Fruit fly (Drosophila melanogaster) whole organism, embryonic: ENCODE data around the gene Ciz1.

Source experiments
- Adf1 ChIP-seq: fragments of 200-800 bp; sonication (Bioruptor generic); IDR thresholded peaks from 2 replicates; pipeline ENCODE4 v1.3.6; 2022; ENCODE audit warnings: missing biosample characterization, missing genetic modification characterization
- Atf3 ChIP-seq: fragments of 200-800 bp; sonication (Bioruptor generic); optimal IDR thresholded peaks from 3 replicates; lab custom pipeline; 2016; ENCODE audit warnings: missing biosample characterization, missing genetic modification characterization
- CG10209 ChIP-seq: fragments of 200-800 bp; sonication (Bioruptor generic); optimal IDR thresholded peaks from 3 replicates; lab custom pipeline; 2017; ENCODE audit warnings: missing biosample characterization, mild to moderate bottlenecking, missing genetic modification characterization, missing genetic modification reagents
- CG11560 ChIP-seq: fragments of 200-800 bp; sonication (Bioruptor generic); IDR thresholded peaks from 3 replicates; pipeline ENCODE4 v1.3.6; 2022; ENCODE audit warnings: missing biosample characterization, missing genetic modification characterization
- CG11695 ChIP-seq: fragments of 200-800 bp; sonication (Bioruptor generic); IDR thresholded peaks from 3 replicates; pipeline ENCODE4 v1.3.6; 2022; ENCODE audit warnings: missing biosample characterization, missing genetic modification characterization
- CG12236 ChIP-seq: fragments of 200-800 bp; sonication (Bioruptor generic); optimal IDR thresholded peaks from 2 replicates; lab custom pipeline; 2016; ENCODE audit warnings: missing biosample characterization, missing genetic modification characterization
- CG12744 ChIP-seq: fragments of 200-800 bp; sonication (Bioruptor generic); optimal IDR thresholded peaks from 2 replicates; lab custom pipeline; 2016; ENCODE audit warnings: missing biosample characterization, missing genetic modification characterization
- CG15011 ChIP-seq: fragments of 200-800 bp; sonication (Bioruptor generic); optimal IDR thresholded peaks from 3 replicates; lab custom pipeline; 2018; ENCODE audit warnings: missing biosample characterization, mild to moderate bottlenecking, missing genetic modification characterization
- CG15479 ChIP-seq: fragments of 200-800 bp; sonication (Bioruptor generic); optimal IDR thresholded peaks from 3 replicates; lab custom pipeline; 2019; ENCODE audit warnings: missing biosample characterization, mild to moderate bottlenecking, missing genetic modification characterization, moderate library complexity
- CG17802 ChIP-seq: fragments of 200-800 bp; sonication (Bioruptor generic); optimal IDR thresholded peaks from 2 replicates; lab custom pipeline; 2018; ENCODE audit warnings: missing biosample characterization, mild to moderate bottlenecking, missing genetic modification characterization, moderate library complexity
- CG17829 ChIP-seq: fragments of 200-800 bp; optimal IDR thresholded peaks from 2 replicates; lab custom pipeline; 2019; ENCODE audit warnings: missing biosample characterization, mild to moderate bottlenecking, missing genetic modification characterization, moderate library complexity
- CG18262 ChIP-seq: fragments of 200-800 bp; optimal IDR thresholded peaks from 3 replicates; lab custom pipeline; 2019; ENCODE audit warnings: missing biosample characterization, mild to moderate bottlenecking, missing genetic modification characterization, moderate library complexity
- CG2199 ChIP-seq: fragments of 200-800 bp; sonication (Bioruptor generic); IDR thresholded peaks from 3 replicates; pipeline ENCODE4 v1.3.6; 2022; ENCODE audit warnings: missing biosample characterization, missing genetic modification characterization
- CG30020 ChIP-seq: fragments of 200-800 bp; optimal IDR thresholded peaks from 2 replicates; lab custom pipeline; 2019; ENCODE audit warnings: missing biosample characterization, mild to moderate bottlenecking, missing genetic modification characterization, moderate library complexity
- CG31441 ChIP-seq: fragments of 200-800 bp; sonication (Bioruptor generic); IDR thresholded peaks from 2 replicates; pipeline ENCODE4 v1.3.6; 2022; ENCODE audit warnings: missing biosample characterization, missing genetic modification characterization
- CG32532 ChIP-seq: fragments of 200-800 bp; sonication (Bioruptor generic); IDR thresholded peaks from 2 replicates; pipeline ENCODE4 v1.3.6; 2022; ENCODE audit warnings: missing biosample characterization, missing genetic modification characterization
- CG3726 ChIP-seq: fragments of 200-800 bp; sonication (Bioruptor generic); IDR thresholded peaks from 3 replicates; pipeline ENCODE4, ENCODE4 v1.3.6; 2022; ENCODE audit warnings: missing biosample characterization, missing genetic modification characterization
- CG4328 ChIP-seq: fragments of 200-800 bp; sonication (Bioruptor generic); optimal IDR thresholded peaks from 3 replicates; lab custom pipeline; 2017; ENCODE audit warnings: missing biosample characterization, missing genetic modification reagents, missing genetic modification characterization
- CG4404 ChIP-seq: fragments of 200-800 bp; sonication (Bioruptor generic); IDR thresholded peaks from 2 replicates; pipeline ENCODE4 v1.3.6; 2022; ENCODE audit warnings: missing biosample characterization, missing genetic modification characterization
- CG7963 ChIP-seq: fragments of 200-800 bp; sonication (Bioruptor generic); IDR thresholded peaks from 3 replicates; pipeline ENCODE4 v1.3.6; 2022; ENCODE audit warnings: missing biosample characterization, missing genetic modification characterization; ENCODE audit not compliant: partially characterized antibody
- D ChIP-seq, 2 experiments: fragments of 200-800 bp in 1 of 2; fragments of >200 bp in 1 of 2; sonication (Bioruptor generic) in 1 of 2; optimal IDR thresholded peaks; 2 replicates in 1 of 2; 3 replicates in 1 of 2; lab custom pipeline; 2017; ENCODE audit warnings: mild to moderate bottlenecking in 1 of 2, missing biosample characterization in 1 of 2, missing genetic modification characterization in 1 of 2, missing genetic modification reagents in 1 of 2
- ERR ChIP-seq: fragments of 200-800 bp; sonication (Bioruptor generic); optimal IDR thresholded peaks from 2 replicates; lab custom pipeline; 2016; ENCODE audit warnings: missing biosample characterization, missing genetic modification characterization
- Ets65A ChIP-seq: fragments of 200-800 bp; sonication (Bioruptor generic); peaks from one replicate; lab custom pipeline; 2016; ENCODE audit warnings: missing biosample characterization, missing genetic modification characterization
- Ets97D ChIP-seq: fragments of 200-800 bp; sonication (Bioruptor generic); optimal IDR thresholded peaks from 3 replicates; lab custom pipeline; 2016; ENCODE audit warnings: missing biosample characterization, missing genetic modification characterization
- Fer3 ChIP-seq: fragments of 200-800 bp; sonication (Bioruptor generic); optimal IDR thresholded peaks from 2 replicates; lab custom pipeline; 2018; ENCODE audit warnings: missing biosample characterization, mild to moderate bottlenecking, missing genetic modification characterization, moderate library complexity
- Hand ChIP-seq: fragments of 200-800 bp; sonication (Bioruptor generic); optimal IDR thresholded peaks from 2 replicates; lab custom pipeline; 2017; ENCODE audit warnings: mild to moderate bottlenecking, missing biosample characterization, missing genetic modification reagents, missing genetic modification characterization
- Jarid2 ChIP-seq: fragments of 200-800 bp; sonication (Bioruptor generic); optimal IDR thresholded peaks from 3 replicates; lab custom pipeline; 2017; ENCODE audit warnings: mild to moderate bottlenecking, missing biosample characterization, missing genetic modification reagents, missing genetic modification characterization
- Nf-YB ChIP-seq: fragments of 200-800 bp; sonication (Bioruptor generic); optimal IDR thresholded peaks from 3 replicates; lab custom pipeline; 2019; ENCODE audit warnings: missing biosample characterization, mild to moderate bottlenecking, missing genetic modification characterization, moderate library complexity
- Sry-β ChIP-seq: fragments of 200-800 bp; sonication (Bioruptor generic); optimal IDR thresholded peaks from 2 replicates; lab custom pipeline; 2018; ENCODE audit warnings: missing biosample characterization, mild to moderate bottlenecking, missing genetic modification characterization, moderate library complexity
- YL-1 ChIP-seq: fragments of 200-800 bp; sonication (Bioruptor generic); optimal IDR thresholded peaks from 3 replicates; lab custom pipeline; 2017; ENCODE audit warnings: missing biosample characterization, mild to moderate bottlenecking, missing genetic modification characterization
- ara ChIP-seq: fragments of 200-800 bp; sonication (Bioruptor generic); IDR thresholded peaks from 2 replicates; pipeline ENCODE4 v1.3.6; 2022; ENCODE audit warnings: missing biosample characterization, missing genetic modification characterization
- btn ChIP-seq: fragments of 200-800 bp; sonication (Bioruptor generic); optimal IDR thresholded peaks from 2 replicates; lab custom pipeline; 2016; ENCODE audit warnings: missing biosample characterization, missing genetic modification characterization
- cad ChIP-seq: fragments of >200 bp; optimal IDR thresholded peaks from 2 replicates; lab custom pipeline; 2017; ENCODE audit warnings: missing biosample characterization, missing genetic modification characterization
- cas ChIP-seq: fragments of 200-800 bp; sonication (Bioruptor generic); IDR thresholded peaks from 2 replicates; pipeline ENCODE4 v1.3.6; 2022; ENCODE audit warnings: missing biosample characterization, missing genetic modification characterization
- chn ChIP-seq: fragments of 200-800 bp; sonication (Bioruptor generic); optimal IDR thresholded peaks from 2 replicates; lab custom pipeline; 2016; ENCODE audit warnings: missing biosample characterization, missing genetic modification characterization
- dimm ChIP-seq: fragments of 200-800 bp; sonication (Bioruptor generic); IDR thresholded peaks from 2 replicates; pipeline ENCODE4 v1.3.6; 2022; ENCODE audit warnings: missing biosample characterization, missing genetic modification characterization
- gce ChIP-seq: fragments of 200-800 bp; sonication (Bioruptor generic); IDR thresholded peaks from 3 replicates; pipeline ENCODE4 v1.3.6; 2022; ENCODE audit warnings: missing biosample characterization, missing genetic modification characterization
- jumu ChIP-seq: fragments of 200-800 bp; sonication (Bioruptor generic); optimal IDR thresholded peaks from 3 replicates; lab custom pipeline; 2016; ENCODE audit warnings: missing biosample characterization, missing genetic modification characterization
- mam ChIP-seq: fragments of 200-800 bp; sonication (Bioruptor generic); optimal IDR thresholded peaks from 3 replicates; lab custom pipeline; 2016; ENCODE audit warnings: missing biosample characterization, missing genetic modification characterization
- mld ChIP-seq: fragments of 200-800 bp; sonication (Bioruptor generic); IDR thresholded peaks from 3 replicates; pipeline ENCODE4 v1.3.6; 2022; ENCODE audit warnings: missing biosample characterization, missing genetic modification characterization; ENCODE audit not compliant: partially characterized antibody
- nmo ChIP-seq: fragments of 200-800 bp; sonication (Bioruptor generic); optimal IDR thresholded peaks from 2 replicates; lab custom pipeline; 2018; ENCODE audit warnings: missing biosample characterization, mild to moderate bottlenecking, missing genetic modification characterization, moderate library complexity
- nom ChIP-seq: fragments of 200-800 bp; sonication (Bioruptor generic); optimal IDR thresholded peaks from 2 replicates; lab custom pipeline; 2017; ENCODE audit warnings: missing biosample characterization, missing genetic modification characterization, mild to moderate bottlenecking, moderate library complexity, missing genetic modification reagents
- pum ChIP-seq: fragments of 200-800 bp; sonication (Bioruptor generic); optimal IDR thresholded peaks from 2 replicates; lab custom pipeline; 2016; ENCODE audit warnings: missing biosample characterization, missing genetic modification characterization
- run ChIP-seq: fragments of 200-800 bp; sonication (Bioruptor generic); optimal IDR thresholded peaks from 3 replicates; lab custom pipeline; 2018; ENCODE audit warnings: missing biosample characterization, mild to moderate bottlenecking, missing genetic modification characterization
- salm ChIP-seq: fragments of 200-800 bp; sonication (Bioruptor generic); optimal IDR thresholded peaks from 2 replicates; lab custom pipeline; 2018; ENCODE audit warnings: missing biosample characterization, mild to moderate bottlenecking, missing genetic modification characterization
- so ChIP-seq: fragments of 200-800 bp; sonication (Bioruptor generic); IDR thresholded peaks from 3 replicates; pipeline ENCODE4 v1.3.6; 2022; ENCODE audit warnings: missing biosample characterization, missing genetic modification characterization
- sr ChIP-seq: fragments of 200-800 bp; sonication (Bioruptor generic); IDR thresholded peaks from 3 replicates; pipeline ENCODE4 v1.3.6; 2022; ENCODE audit warnings: missing biosample characterization, missing genetic modification characterization
- tin ChIP-seq: fragments of 200-800 bp; sonication (Bioruptor generic); optimal IDR thresholded peaks from 3 replicates; lab custom pipeline; 2016; ENCODE audit warnings: missing biosample characterization, missing genetic modification characterization
- wdn ChIP-seq: fragments of 200-800 bp; sonication (Bioruptor generic); IDR thresholded peaks from 2 replicates; pipeline ENCODE4 v1.3.6; 2022; ENCODE audit warnings: missing biosample characterization, missing genetic modification characterization
- zen ChIP-seq: fragments of 200-800 bp; sonication (Bioruptor generic); optimal IDR thresholded peaks from 3 replicates; lab custom pipeline; 2018; ENCODE audit warnings: missing biosample characterization, mild to moderate bottlenecking, missing genetic modification characterization, moderate library complexity

The Ciz1 gene

DNA sequence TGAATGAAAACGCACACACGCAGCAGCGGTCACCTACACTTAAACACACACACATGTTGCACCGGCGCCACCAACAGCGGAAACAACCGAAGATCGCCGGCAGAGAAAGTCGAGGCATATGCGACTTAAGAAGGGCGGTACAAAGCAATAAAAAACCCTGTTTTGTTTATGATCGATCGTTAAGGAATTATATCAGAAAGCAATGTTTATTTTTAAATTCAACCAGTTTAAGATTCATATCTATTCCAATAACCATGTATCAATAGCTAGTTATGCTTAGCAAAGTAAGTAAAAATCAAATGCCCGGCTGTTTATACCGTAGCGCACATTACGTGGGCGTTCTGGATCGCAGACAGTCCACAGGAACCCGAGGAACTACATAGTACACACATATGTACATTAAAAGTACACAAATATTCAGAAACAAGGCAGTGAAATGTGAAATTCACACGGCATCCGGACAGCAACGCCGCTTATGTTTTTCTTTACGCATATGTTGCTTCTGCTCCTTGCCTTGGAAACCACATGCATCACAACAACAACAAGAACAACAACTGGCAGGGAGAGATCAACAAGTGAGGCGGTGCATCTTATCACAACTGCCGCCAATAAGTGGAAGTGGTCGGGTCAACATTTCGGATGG, 8.5 kb upstream of the Ciz1 start (continued):
- TF ChIP-seq Sry-β (GFP tag; lab: Kevin White, UChicago) = peak; percentile 52
- peak; percentile 77 for TF ChIP-seq CG30020 (tag; lab: Kevin White, UChicago)
- peak; percentile 98 for TF ChIP-seq chn (GFP tag; lab: Kevin White, UChicago)
- peak; percentile 73 for TF ChIP-seq cas
- peak; percentile 94 for TF ChIP-seq CG15011
- peak; percentile 98 for TF ChIP-seq btn (GFP tag; lab: Kevin White, UChicago)
- TF ChIP-seq CG4328 (GFP tag; lab: Kevin White, UChicago) = peak; percentile 94
- TF ChIP-seq Atf3 = peak; percentile 97
- peak; percentile 69 for TF ChIP-seq CG31441 (GFP tag; lab: Robert Waterston, UW)
- peak; percentile 98 for TF ChIP-seq CG15479 (GFP tag; lab: Kevin White, UChicago)
- peak; percentile 99 for TF ChIP-seq ara (GFP tag; lab: Robert Waterston, UW)
- TF ChIP-seq CG17802 (tag; lab: Kevin White, UChicago) = peak; percentile 90
- TF ChIP-seq mld (GFP tag; lab: Robert Waterston, UW) = no peak
- TF ChIP-seq run (tag; lab: Kevin White, UChicago) = peak; percentile 89
- peak; percentile 99 for TF ChIP-seq zen
- TF ChIP-seq mam (GFP tag; lab: Kevin White, UChicago) = peak; percentile 94
- peak; percentile 97 for TF ChIP-seq so
- peak; percentile 99 for TF ChIP-seq CG18262 (tag; lab: Kevin White, UChicago)
- peak; percentile 79 for TF ChIP-seq Hand (GFP tag; lab: Kevin White, UChicago)
- TF ChIP-seq nom (GFP tag; lab: Kevin White, UChicago) = peak; percentile 90
- TF ChIP-seq D (optimal IDR thresholded peaks at IDR 0.05; lab: Kevin White, UChicago) = no peak
- TF ChIP-seq D (GFP tag; optimal IDR thresholded peaks at IDR 0.05; lab: Kevin White, UChicago) = peak; percentile 99
- TF ChIP-seq CG12744 (GFP tag; lab: Kevin White, UChicago) = peak; percentile 94
- TF ChIP-seq CG7963 (GFP tag; lab: Robert Waterston, UW) = no peak
- TF ChIP-seq Ets97D = peak; percentile 88
- TF ChIP-seq CG32532 (GFP tag; lab: Robert Waterston, UW) = peak; percentile 94
- TF ChIP-seq Fer3 (tag; lab: Kevin White, UChicago) = peak; percentile 95
- peak; percentile 99 for TF ChIP-seq CG4404 (GFP tag; lab: Robert Waterston, UW)
- TF ChIP-seq Nf-YB (GFP tag; lab: Kevin White, UChicago) = peak; percentile 85
- TF ChIP-seq ERR = peak; percentile 97
- peak; percentile 95 for TF ChIP-seq salm (tag; lab: Kevin White, UChicago)
- TF ChIP-seq nmo (GFP tag; lab: Kevin White, UChicago) = peak; percentile 98
- TF ChIP-seq Adf1 (GFP tag; lab: Robert Waterston, UW) = peak; percentile 62
- peak; percentile 54 for TF ChIP-seq YL-1 (GFP tag; lab: Kevin White, UChicago)
- peak; percentile 95 for TF ChIP-seq sr (GFP tag; lab: Robert Waterston, UW)
- TF ChIP-seq jumu (GFP tag; lab: Kevin White, UChicago) = peak; percentile 98
- TF ChIP-seq pum (GFP tag; lab: Kevin White, UChicago) = peak; percentile 99
- TF ChIP-seq CG3726 (GFP tag; lab: Robert Waterston, UW) = peak; percentile 97
- TF ChIP-seq tin = peak; percentile 98
- peak; percentile 95 for TF ChIP-seq CG11695 (GFP tag; lab: Robert Waterston, UW)
- peak; percentile 86 for TF ChIP-seq Jarid2 (GFP tag; lab: Kevin White, UChicago)
- TF ChIP-seq CG10209 (GFP tag; lab: Kevin White, UChicago) = peak; percentile 96
- peak; percentile 99 for TF ChIP-seq CG2199 (GFP tag; lab: Robert Waterston, UW)
- peak; percentile 97 for TF ChIP-seq CG12236 (GFP tag; lab: Kevin White, UChicago)
- TF ChIP-seq CG17829 (tag; lab: Kevin White, UChicago) = peak; percentile 99
- no peak for TF ChIP-seq cad
- TF ChIP-seq CG11560 (tag; lab: Robert Waterston, UW) = no peak; the same call in 2 of the 3 replicates
- peak; percentile 87 for TF ChIP-seq wdn (GFP tag; lab: Robert Waterston, UW)
- TF ChIP-seq Ets65A (GFP tag; lab: Kevin White, UChicago) = peak; percentile 99
- peak; percentile 99 for TF ChIP-seq gce
- peak; percentile 93 for TF ChIP-seq dimm (GFP tag; lab: Robert Waterston, UW)
